Fruit fly (Drosophila melanogaster): ENCODE measurements around the gene CG11109.
A peak's percentile ranks its signal among the peaks of the same experiment; 100 is the strongest.

CG11109 gene

dm6 chr3L:22864254-22865060, 7.5 kb upstream of the CG11109 start, which contains the start of gene CG33170 (continued):
- TF ChIP-seq pros (GFP tag; optimal IDR thresholded peaks at IDR 0.05), result peak; percentile 31
- TF ChIP-seq Stat92E (GFP tag; optimal IDR thresholded peaks at IDR 0.05), result no peak
- no peak for TF ChIP-seq cato (GFP tag; optimal IDR thresholded peaks at IDR 0.05; ENCODE audit: borderline replicate concordance)
- TF ChIP-seq B-H2 (GFP tag; optimal IDR thresholded peaks at IDR 0.05), result no peak
- no peak for TF ChIP-seq Nf-YC (tag; optimal IDR thresholded peaks at IDR 0.05)
- peak; percentile 46; the same call in 1 of the 2 replicates for TF ChIP-seq Adf1 (GFP tag; IDR thresholded peaks at IDR 0.05)
- no peak for TF ChIP-seq CG8924 (tag; optimal IDR thresholded peaks at IDR 0.05)
- TF ChIP-seq Hmx (GFP tag; optimal IDR thresholded peaks at IDR 0.05), result no peak
- no peak for TF ChIP-seq inv (GFP tag; IDR thresholded peaks at IDR 0.05; ENCODE audit: partially characterized antibody)
- TF ChIP-seq CG6654 (GFP tag; optimal IDR thresholded peaks at IDR 0.05), result no peak
- no peak for TF ChIP-seq CG30020 (tag; optimal IDR thresholded peaks at IDR 0.05)
- no peak for TF ChIP-seq cas (GFP tag; IDR thresholded peaks at IDR 0.05)
- no peak for TF ChIP-seq hb (GFP tag; IDR thresholded peaks at IDR 0.05; ENCODE audit: partially characterized antibody)
- no peak for TF ChIP-seq eve (GFP tag; optimal IDR thresholded peaks at IDR 0.05)
- TF ChIP-seq shn (GFP tag; optimal IDR thresholded peaks at IDR 0.05), result no peak
- TF ChIP-seq Max (GFP tag; optimal IDR thresholded peaks at IDR 0.05), result no peak
- no peak for TF ChIP-seq CG12219 (GFP tag; optimal IDR thresholded peaks at IDR 0.05)
- TF ChIP-seq CG7745 (tag; optimal IDR thresholded peaks at IDR 0.05), result no peak
- TF ChIP-seq dati (GFP tag; IDR thresholded peaks at IDR 0.05), result no peak
- TF ChIP-seq pita (GFP tag; optimal IDR thresholded peaks at IDR 0.05), result no peak
- TF ChIP-seq dysf (GFP tag; IDR thresholded peaks at IDR 0.05), result peak; percentile 31; the same call in 1 of the 3 replicates
- no peak for TF ChIP-seq h (optimal IDR thresholded peaks at IDR 0.05)
- no peak for TF ChIP-seq CG16863 (GFP tag; optimal IDR thresholded peaks at IDR 0.05)
- no peak for TF ChIP-seq nerfin-2 (GFP tag; IDR thresholded peaks at IDR 0.05; ENCODE audit: partially characterized antibody)
- TF ChIP-seq CG10543 (GFP tag; optimal IDR thresholded peaks at IDR 0.05), result peak; percentile 53
- no peak for TF ChIP-seq Hr3 (GFP tag; optimal IDR thresholded peaks at IDR 0.05)
- TF ChIP-seq CG13424 (tag; optimal IDR thresholded peaks at IDR 0.05), result no peak
- no peak for TF ChIP-seq HmgD (GFP tag; optimal IDR thresholded peaks at IDR 0.05)
- no peak for TF ChIP-seq unpg (GFP tag; optimal IDR thresholded peaks at IDR 0.05)
- no peak for TF ChIP-seq NC2β (GFP tag; optimal IDR thresholded peaks at IDR 0.05)
- peak; percentile 11 for TF ChIP-seq stwl (tag; optimal IDR thresholded peaks at IDR 0.05)
- TF ChIP-seq CG4360 (GFP tag; IDR thresholded peaks at IDR 0.05), result no peak
- no peak for TF ChIP-seq corto (GFP tag; optimal IDR thresholded peaks at IDR 0.05)
- peak; percentile 41; the same call in 1 of the 2 replicates for TF ChIP-seq seq (GFP tag; IDR thresholded peaks at IDR 0.05)
- TF ChIP-seq CG33213 (GFP tag; optimal IDR thresholded peaks at IDR 0.05), result no peak
- no peak for TF ChIP-seq dmrt99B (tag; optimal IDR thresholded peaks at IDR 0.05)
- no peak for TF ChIP-seq TFAM (GFP tag; optimal IDR thresholded peaks at IDR 0.05)
- TF ChIP-seq zen (tag; optimal IDR thresholded peaks at IDR 0.05), result no peak
- no peak for TF ChIP-seq esg (GFP tag; conservative IDR thresholded peaks at IDR 0.05)
- no peak for TF ChIP-seq CG14050 (GFP tag; IDR thresholded peaks at IDR 0.05)
- no peak for TF ChIP-seq ems (GFP tag; optimal IDR thresholded peaks at IDR 0.05)
- TF ChIP-seq CG6689 (GFP tag; IDR thresholded peaks at IDR 0.05), result no peak
- TF ChIP-seq Sry-β (GFP tag; optimal IDR thresholded peaks at IDR 0.05), result no peak
- no peak for TF ChIP-seq stc (GFP tag; IDR thresholded peaks at IDR 0.05)
- no peak for TF ChIP-seq CG4404 (GFP tag; IDR thresholded peaks at IDR 0.05)
- no peak for TF ChIP-seq bab2 (GFP tag; optimal IDR thresholded peaks at IDR 0.05)
- TF ChIP-seq CG10274 (GFP tag; optimal IDR thresholded peaks at IDR 0.05), result no peak
- no peak for TF ChIP-seq CG32532 (GFP tag; IDR thresholded peaks at IDR 0.05)
- TF ChIP-seq CG17829 (tag; optimal IDR thresholded peaks at IDR 0.05), result no peak
- TF ChIP-seq Gsc (GFP tag; IDR thresholded peaks at IDR 0.05), result no peak

Measured in whole organism, embryonic.